Worm (Caenorhabditis elegans): ENCODE results near the gene C08F8.3.
A peak's percentile ranks its signal among the peaks of the same experiment; 100 is the strongest.

DNA sequence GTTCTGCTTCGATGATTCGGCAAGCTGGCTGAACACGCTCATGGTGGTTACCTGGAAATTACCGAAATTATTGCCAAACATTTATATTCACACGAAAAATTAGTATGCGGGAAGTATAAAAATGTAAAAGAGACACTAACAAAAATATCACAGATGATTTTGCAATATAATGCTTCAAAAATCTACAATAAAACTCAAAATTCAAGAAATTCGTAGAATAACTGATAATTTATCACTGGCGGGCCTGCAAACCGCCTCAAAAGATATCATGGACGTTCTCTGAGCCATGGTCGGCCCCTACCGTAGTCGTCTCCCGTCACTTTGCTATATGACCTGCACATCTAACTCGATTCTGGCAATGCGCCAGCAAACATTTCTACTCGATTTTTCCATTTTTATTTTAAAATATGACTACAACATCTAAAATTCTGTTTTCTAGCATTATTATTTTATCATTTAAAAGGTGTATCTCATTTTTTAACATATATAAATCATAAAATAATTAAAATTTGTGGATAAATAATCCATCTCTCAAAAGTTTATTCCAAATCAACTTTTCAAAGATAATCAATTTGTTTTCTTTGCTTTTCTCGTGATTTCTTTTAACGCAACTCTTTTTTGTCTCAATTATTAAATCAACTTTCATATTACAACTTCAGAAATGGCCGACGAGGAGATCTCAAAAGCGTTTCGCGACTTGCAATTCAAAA lies 5.2 kb upstream of the C08F8.3 start, which contains the start of the genes F01G4.6 and pfd-1:
- peak; percentile 62 for TF ChIP-seq skn-1 (tag; optimal IDR thresholded peaks at IDR 0.05)
- TF ChIP-seq aly-2 (tag; optimal IDR thresholded peaks at IDR 0.05) = no peak
- TF ChIP-seq nhr-77 (tag; optimal IDR thresholded peaks at IDR 0.05) = no peak

Measured in whole organism, L2 larva.